Fruit fly (Drosophila melanogaster) whole organism, pupa: Measurements from ENCODE around the gene Vha16-3.
A peak's percentile ranks its signal among the peaks of the same experiment; 100 is the strongest.

Experiments
- CG12605 ChIP-seq: fragments of 200-800 bp; sonication (Bioruptor generic); IDR thresholded peaks from 2 replicates; pipeline ENCODE4 v1.3.6; 2022; ENCODE audit warnings: missing biosample characterization, missing genetic modification characterization
- CG13204 ChIP-seq: fragments of 200-800 bp; sonication (Bioruptor generic); optimal IDR thresholded peaks from 2 replicates; lab custom pipeline; 2018; ENCODE audit warnings: missing biosample characterization, mild to moderate bottlenecking, missing genetic modification characterization, moderate library complexity
- CG15710 ChIP-seq: fragments of 200-800 bp; sonication (Bioruptor generic); optimal IDR thresholded peaks from 2 replicates; lab custom pipeline; 2018; ENCODE audit warnings: missing biosample characterization, mild to moderate bottlenecking, missing genetic modification characterization, moderate library complexity
- CG32121 ChIP-seq: fragments of 200-800 bp; sonication (Bioruptor generic); IDR thresholded peaks from 2 replicates; pipeline ENCODE4 v1.3.6; 2022; ENCODE audit warnings: missing biosample characterization, missing genetic modification characterization
- CG34367 ChIP-seq: fragments of 200-800 bp; sonication (Bioruptor generic); optimal IDR thresholded peaks from 2 replicates; lab custom pipeline; 2018; ENCODE audit warnings: missing biosample characterization, mild to moderate bottlenecking, missing genetic modification characterization
- CG4496 ChIP-seq: fragments of 200-800 bp; sonication (Bioruptor generic); IDR thresholded peaks from 3 replicates; pipeline ENCODE4 v1.3.6; 2022; ENCODE audit warnings: missing biosample characterization, missing genetic modification characterization
- CG8159 ChIP-seq: fragments of 200-800 bp; sonication (Bioruptor generic); optimal IDR thresholded peaks from 3 replicates; lab custom pipeline; 2018; ENCODE audit warnings: missing biosample characterization, mild to moderate bottlenecking, missing genetic modification characterization, moderate library complexity
- CG8301 ChIP-seq: fragments of 200-800 bp; sonication (Bioruptor generic); optimal IDR thresholded peaks from 2 replicates; lab custom pipeline; 2018; ENCODE audit warnings: missing biosample characterization, mild to moderate bottlenecking, missing genetic modification characterization
- CG9948 ChIP-seq: fragments of 200-800 bp; sonication (Bioruptor generic); optimal IDR thresholded peaks from 2 replicates; lab custom pipeline; 2018; ENCODE audit warnings: missing biosample characterization, mild to moderate bottlenecking, missing genetic modification characterization, moderate library complexity
- D1 ChIP-seq: fragments of 200-800 bp; sonication (Bioruptor generic); optimal IDR thresholded peaks from 2 replicates; lab custom pipeline; 2018; ENCODE audit warnings: missing biosample characterization, mild to moderate bottlenecking, missing genetic modification characterization, moderate library complexity
- EcR ChIP-seq: fragments of 200-800 bp; sonication (Bioruptor generic); optimal IDR thresholded peaks from 3 replicates; lab custom pipeline; 2019; ENCODE audit warnings: missing biosample characterization, missing genetic modification characterization, mild to moderate bottlenecking, moderate library complexity, missing genetic modification reagents
- Snoo ChIP-seq: fragments of 200-800 bp; sonication (Bioruptor generic); optimal IDR thresholded peaks from 3 replicates; lab custom pipeline; 2017; ENCODE audit warnings: missing biosample characterization, mild to moderate bottlenecking, missing genetic modification characterization, inconsistent platforms
- fd96Ca ChIP-seq: fragments of 200-800 bp; sonication (Bioruptor generic); IDR thresholded peaks from 3 replicates; pipeline ENCODE4 v1.3.6; 2022; ENCODE audit warnings: missing biosample characterization, missing genetic modification characterization
- gl ChIP-seq: fragments of 200-800 bp; sonication (Bioruptor generic); optimal IDR thresholded peaks from 2 replicates; lab custom pipeline; 2018; ENCODE audit warnings: missing biosample characterization, mild to moderate bottlenecking, missing genetic modification characterization

DNA sequence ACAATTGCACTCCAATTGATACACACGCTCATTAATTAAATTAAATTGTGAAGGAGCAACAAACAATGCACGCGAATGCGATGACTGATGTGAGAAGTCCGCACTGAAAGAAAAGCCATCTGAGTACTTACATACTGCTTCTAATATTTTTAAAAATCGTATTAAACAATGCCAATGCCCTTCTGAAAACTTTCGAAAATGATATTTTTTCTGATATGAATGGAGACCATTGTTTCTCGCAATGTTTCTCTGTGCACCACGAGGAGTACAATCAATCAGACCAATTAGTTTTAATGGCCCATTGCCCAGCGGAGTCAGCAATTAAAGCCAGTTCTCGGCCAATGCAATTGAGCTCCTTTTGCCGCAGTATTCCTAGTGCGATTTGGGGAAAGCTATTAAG, 39.9 kb upstream of the Vha16-3 start:
- TF ChIP-seq CG9948 (peak; percentile 4), CG32121 (GFP tag; lab: Robert Waterston, UW) (0 out of 2 replicates have a peak, but pooled peaks have one; percentile 18), gl (tag; lab: Kevin White, UChicago) (no peak), Snoo (tag; lab: Kevin White, UChicago) (no peak), D1 (tag; lab: Kevin White, UChicago) (no peak), CG4496 (GFP tag; lab: Robert Waterston, UW) (peak; percentile 71), EcR (no peak), fd96Ca (peak; percentile 65), CG8159 (peak; percentile 56), CG8301 (tag; lab: Kevin White, UChicago) (no peak), CG13204 (no peak), CG15710 (tag; lab: Kevin White, UChicago) (peak; percentile 6), CG34367 (tag; lab: Kevin White, UChicago) (no peak), CG12605 (GFP tag; lab: Robert Waterston, UW) (no peak)
